Worm (Caenorhabditis elegans): Measurements from ENCODE around the gene arx-4.

DNA sequence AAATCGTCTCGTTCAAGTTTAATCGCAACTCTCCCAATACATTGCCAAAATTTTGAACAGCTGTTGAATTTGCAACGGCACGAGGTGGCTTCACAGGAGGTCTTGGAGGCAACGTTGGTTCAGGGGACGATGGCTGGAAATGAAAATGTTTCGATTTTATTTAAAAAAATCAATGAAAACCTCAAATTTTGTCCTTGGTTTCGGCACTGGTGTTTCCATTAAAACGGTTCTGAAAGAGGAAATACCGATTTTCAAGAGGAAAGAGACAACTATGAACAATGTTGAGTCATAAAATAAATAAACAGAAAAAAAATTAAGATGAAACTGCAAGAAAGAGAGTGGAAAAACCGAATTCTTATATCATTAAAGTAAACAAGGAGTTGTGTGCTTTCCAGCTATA lies 45.2 kb downstream of the arx-4 start, which contains the start of gene F23H11.4:
- no peak for TF ChIP-seq Y22D7AL.16 (tag; optimal IDR thresholded peaks at IDR 0.05)
- TF ChIP-seq gmeb-2 (tag; optimal IDR thresholded peaks at IDR 0.05), result no peak
- no peak for TF ChIP-seq elt-2 (tag; optimal IDR thresholded peaks at IDR 0.05)
- TF ChIP-seq C38D4.7 (GFP tag; optimal IDR thresholded peaks at IDR 0.05), result no peak
- no peak for TF ChIP-seq ama-1 (optimal IDR thresholded peaks at IDR 0.05)
- TF ChIP-seq tbx-2 (tag; optimal IDR thresholded peaks at IDR 0.05), result no peak
- no peak for TF ChIP-seq pax-1 (tag; optimal IDR thresholded peaks at IDR 0.05)
- TF ChIP-seq zip-5 (tag; optimal IDR thresholded peaks at IDR 0.05), result no peak
- TF ChIP-seq pha-4 (tag; optimal IDR thresholded peaks at IDR 0.05), result no peak
- no peak for TF ChIP-seq F13H6.1 (tag; optimal IDR thresholded peaks at IDR 0.05)
- TF ChIP-seq hlh-13 (GFP tag; optimal IDR thresholded peaks at IDR 0.05), result no peak
- no peak for TF ChIP-seq eyg-1 (tag; optimal IDR thresholded peaks at IDR 0.05)
- no peak for TF ChIP-seq mec-3 (tag; optimal IDR thresholded peaks at IDR 0.05; ENCODE audit: borderline replicate concordance)
- no peak for TF ChIP-seq K09A11.1 (tag; optimal IDR thresholded peaks at IDR 0.05; ENCODE audit: insufficient read depth)

All from whole organism, late embryonic.